Worm (Caenorhabditis elegans): ENCODE results near the gene cest-26.

The cest-26 gene

DNA sequence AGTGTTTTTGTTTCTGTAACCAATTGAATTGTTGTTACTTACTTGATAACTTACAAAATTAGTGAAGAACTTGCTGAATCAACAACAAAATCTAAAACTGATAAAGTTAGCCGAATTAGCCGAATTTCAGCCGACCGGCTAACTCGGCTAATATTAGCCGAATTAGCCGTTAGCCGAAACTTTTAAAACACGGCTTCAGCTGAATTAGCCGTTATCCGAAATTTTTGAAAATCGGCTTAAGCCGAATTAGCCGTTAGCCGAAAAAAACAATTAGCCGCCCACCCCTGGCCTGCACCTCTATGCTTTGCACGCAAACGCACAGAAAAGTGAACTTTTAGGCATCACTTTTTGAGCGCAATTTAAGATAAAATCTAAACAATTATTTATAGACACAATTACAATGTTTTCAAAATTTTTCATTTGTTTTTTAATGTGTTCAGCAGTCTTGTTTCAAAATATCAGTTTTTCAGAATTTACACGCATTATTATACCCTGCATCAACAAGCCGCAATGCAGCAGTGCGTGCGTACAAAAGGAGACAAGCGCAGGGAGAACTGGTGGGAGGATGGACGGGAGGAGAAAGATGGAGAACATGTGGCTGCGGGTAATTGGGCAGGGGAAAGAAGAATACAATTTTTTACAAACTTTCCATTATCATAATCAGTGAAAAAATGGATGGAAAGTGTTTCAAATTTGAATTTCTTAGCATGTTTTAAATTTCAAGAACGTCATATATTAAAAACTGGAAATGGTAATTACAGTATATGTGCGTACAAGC lies 42.2 kb downstream of the cest-26 start (continued):
- TF ChIP-seq dve-1 (tag; optimal IDR thresholded peaks at IDR 0.05; ENCODE audit: insufficient read depth) (peak; percentile 94), T26A8.4 (GFP tag; IDR thresholded peaks at IDR 0.05) (no peak), hif-1 (tag; optimal IDR thresholded peaks at IDR 0.05) (peak in 1 of 2 experiments; percentile 41), mep-1 (tag; optimal IDR thresholded peaks at IDR 0.05) (peak; percentile 91), nhr-10 (tag; optimal IDR thresholded peaks at IDR 0.05) (peak; percentile 36), ztf-11 (tag; optimal IDR thresholded peaks at IDR 0.05) (no peak), hlh-30 (tag; optimal IDR thresholded peaks at IDR 0.05; ENCODE audit: insufficient read depth) (peak; percentile 71), mxl-3 (GFP tag; optimal IDR thresholded peaks at IDR 0.05) (peak; percentile 78), ctbp-1 (GFP tag; IDR thresholded peaks at IDR 0.05) (0 out of 2 replicates have a peak, but pooled peaks have one; percentile 32), snpc-4 (tag; optimal IDR thresholded peaks at IDR 0.05) (no peak), zip-2 (tag; optimal IDR thresholded peaks at IDR 0.05) (peak; percentile 64), ceh-28 (tag; optimal IDR thresholded peaks at IDR 0.05) (no peak), arid-1 (GFP tag; conservative IDR thresholded peaks at IDR 0.05) (no peak), nhr-11 (tag; optimal IDR thresholded peaks at IDR 0.05) (no peak), egl-27 (tag; optimal IDR thresholded peaks at IDR 0.05) (no peak), fos-1 (tag; optimal IDR thresholded peaks at IDR 0.05) (no peak), sdz-12 (GFP tag; optimal IDR thresholded peaks at IDR 0.05) (no peak), lsy-2 (tag; optimal IDR thresholded peaks at IDR 0.05) (peak in 1 of 2 experiments; percentile 83), pha-4 (GFP tag; IDR thresholded peaks at IDR 0.05) (peak; percentile 74; the same call in 1 of the 2 replicates), pha-4 (tag; optimal IDR thresholded peaks at IDR 0.05) (no peak), F10B5.3 (tag; optimal IDR thresholded peaks at IDR 0.05) (peak; percentile 80), lir-3 (tag; optimal IDR thresholded peaks at IDR 0.05) (peak; percentile 21), lim-7 (GFP tag; IDR thresholded peaks at IDR 0.05) (no peak), T20F7.1 (GFP tag; optimal IDR thresholded peaks at IDR 0.05) (peak; percentile 74), hmg-1.1 (GFP tag; IDR thresholded peaks at IDR 0.05) (peak; percentile 96), madf-9 (GFP tag; conservative IDR thresholded peaks at IDR 0.05) (peak; percentile 50; the same call in 1 of the 2 replicates), zag-1 (tag; optimal IDR thresholded peaks at IDR 0.05) (no peak), spr-3 (GFP tag; optimal IDR thresholded peaks at IDR 0.05) (peak; percentile 65), dmd-6 (GFP tag; IDR thresholded peaks at IDR 0.05) (peak; percentile 66), dmd-8 (GFP tag; IDR thresholded peaks at IDR 0.05) (no peak), ztf-7 (tag; optimal IDR thresholded peaks at IDR 0.05) (peak; percentile 63), nhr-42 (GFP tag; IDR thresholded peaks at IDR 0.05) (peak; percentile 86), ces-1 (GFP tag; optimal IDR thresholded peaks at IDR 0.05) (no peak), tra-1 (GFP tag; IDR thresholded peaks at IDR 0.05) (no peak), saeg-2 (GFP tag; IDR thresholded peaks at IDR 0.05) (no peak), dpl-1 (GFP tag; optimal IDR thresholded peaks at IDR 0.05) (peak; percentile 44), jun-1 (tag; optimal IDR thresholded peaks at IDR 0.05) (peak; percentile 71), ama-1 (optimal IDR thresholded peaks at IDR 0.05) (no peak), lin-38 (GFP tag; IDR thresholded peaks at IDR 0.05) (no peak; the same call in 1 of the 2 replicates), pqm-1 (tag; optimal IDR thresholded peaks at IDR 0.05) (peak; percentile 16), unc-130 (GFP tag; optimal IDR thresholded peaks at IDR 0.05) (no peak), ceh-32 (tag; optimal IDR thresholded peaks at IDR 0.05; ENCODE audit: poor library complexity) (no peak)

Data from whole organism, L4 larva.